Fruit fly (Drosophila melanogaster) whole organism, embryonic: ENCODE data around the gene Osi18.

Experiments
- Ada2b ChIP-seq: fragments of 200-800 bp; sonication (Bioruptor generic); IDR thresholded peaks from 2 replicates; pipeline ENCODE4 v1.3.6; 2022; ENCODE audit warnings: missing biosample characterization, missing genetic modification characterization
- Antp ChIP-seq: fragments of 200-800 bp; sonication (Bioruptor generic); optimal IDR thresholded peaks from 3 replicates; lab custom pipeline; 2016; ENCODE audit warnings: missing biosample characterization, missing genetic modification characterization
- Atf-2 ChIP-seq: fragments of 200-800 bp; sonication (Bioruptor generic); optimal IDR thresholded peaks from 2 replicates; lab custom pipeline; 2016; ENCODE audit warnings: missing biosample characterization, missing genetic modification characterization
- CG10209 ChIP-seq: fragments of 200-800 bp; sonication (Bioruptor generic); optimal IDR thresholded peaks from 3 replicates; lab custom pipeline; 2017; ENCODE audit warnings: missing biosample characterization, mild to moderate bottlenecking, missing genetic modification characterization, missing genetic modification reagents
- CG10654 ChIP-seq: fragments of 200-800 bp; sonication (Bioruptor generic); optimal IDR thresholded peaks from 2 replicates; lab custom pipeline; 2016; ENCODE audit warnings: missing biosample characterization, missing genetic modification characterization
- CG11723 ChIP-seq: fragments of 200-800 bp; sonication (Bioruptor generic); optimal IDR thresholded peaks from 2 replicates; lab custom pipeline; 2017; ENCODE audit warnings: missing biosample characterization, mild to moderate bottlenecking, missing genetic modification characterization
- CG12155 ChIP-seq: fragments of 200-800 bp; sonication (Bioruptor generic); optimal IDR thresholded peaks from 3 replicates; lab custom pipeline; 2016; ENCODE audit warnings: missing biosample characterization, missing genetic modification characterization
- CG12236 ChIP-seq: fragments of 200-800 bp; sonication (Bioruptor generic); optimal IDR thresholded peaks from 2 replicates; lab custom pipeline; 2016; ENCODE audit warnings: missing biosample characterization, missing genetic modification characterization
- CG13424 ChIP-seq: fragments of 200-800 bp; sonication (Bioruptor generic); optimal IDR thresholded peaks from 2 replicates; lab custom pipeline; 2019; ENCODE audit warnings: missing biosample characterization, mild to moderate bottlenecking, missing genetic modification characterization, moderate library complexity
- CG14667 ChIP-seq: fragments of 200-800 bp; sonication (Bioruptor generic); IDR thresholded peaks from 2 replicates; pipeline ENCODE4 v1.3.6; 2022; ENCODE audit warnings: missing biosample characterization, missing genetic modification characterization
- CG15073 ChIP-seq: fragments of 200-800 bp; sonication (Bioruptor generic); optimal IDR thresholded peaks from 2 replicates; lab custom pipeline; 2016; ENCODE audit warnings: missing biosample characterization, missing genetic modification characterization
- CG16863 ChIP-seq: fragments of 200-800 bp; sonication (Bioruptor generic); optimal IDR thresholded peaks from 3 replicates; lab custom pipeline; 2016; ENCODE audit warnings: missing biosample characterization, missing genetic modification characterization
- CG17359 ChIP-seq: fragments of 200-800 bp; sonication (Bioruptor generic); optimal IDR thresholded peaks from 3 replicates; lab custom pipeline; 2018; ENCODE audit warnings: missing biosample characterization, mild to moderate bottlenecking, missing genetic modification characterization, moderate library complexity
- CG2875 ChIP-seq: fragments of 200-800 bp; sonication (Bioruptor generic); optimal IDR thresholded peaks from 2 replicates; lab custom pipeline; 2017; ENCODE audit warnings: missing biosample characterization, mild to moderate bottlenecking, missing genetic modification characterization, missing genetic modification reagents
- CG3065 ChIP-seq: fragments of 200-800 bp; sonication (Bioruptor generic); optimal IDR thresholded peaks from 2 replicates; lab custom pipeline; 2016; ENCODE audit warnings: missing biosample characterization, missing genetic modification characterization
- CG3281 ChIP-seq: fragments of 200-800 bp; sonication (Bioruptor generic); optimal IDR thresholded peaks from 3 replicates; lab custom pipeline; 2017; ENCODE audit warnings: missing biosample characterization, mild to moderate bottlenecking, missing genetic modification characterization
- CG4404 ChIP-seq: fragments of 200-800 bp; sonication (Bioruptor generic); IDR thresholded peaks from 2 replicates; pipeline ENCODE4 v1.3.6; 2022; ENCODE audit warnings: missing biosample characterization, missing genetic modification characterization
- CG4854 ChIP-seq: fragments of 200-800 bp; sonication (Bioruptor generic); optimal IDR thresholded peaks from 2 replicates; lab custom pipeline; 2016; ENCODE audit warnings: missing biosample characterization, missing genetic modification characterization, inconsistent platforms
- CG5180 ChIP-seq: fragments of 200-800 bp; sonication (Bioruptor generic); optimal IDR thresholded peaks from 3 replicates; lab custom pipeline; 2017; ENCODE audit warnings: missing biosample characterization, missing genetic modification characterization, mild to moderate bottlenecking, moderate library complexity, missing genetic modification reagents
- CG8290 ChIP-seq, 3 experiments: fragments of 200-800 bp; sonication (Bioruptor generic); optimal IDR thresholded peaks; 2 replicates each; lab custom pipeline; 2016 to 2019; ENCODE audit warnings: missing biosample characterization in 3 of 3, missing genetic modification characterization in 3 of 3, mild to moderate bottlenecking in 2 of 3, moderate library complexity in 1 of 3
- CG8944 ChIP-seq: fragments of 200-800 bp; sonication (Bioruptor generic); optimal IDR thresholded peaks from 3 replicates; lab custom pipeline; 2016; ENCODE audit warnings: missing biosample characterization, missing genetic modification characterization
- E2f2 ChIP-seq: fragments of 200-800 bp; sonication (Bioruptor generic); IDR thresholded peaks from 2 replicates; pipeline ENCODE4 v1.3.6; 2022; ENCODE audit warnings: missing biosample characterization, missing genetic modification characterization
- ERR ChIP-seq: fragments of 200-800 bp; sonication (Bioruptor generic); optimal IDR thresholded peaks from 2 replicates; lab custom pipeline; 2016; ENCODE audit warnings: missing biosample characterization, missing genetic modification characterization
- MESR4 ChIP-seq: fragments of 200-800 bp; sonication (Bioruptor generic); optimal IDR thresholded peaks from 2 replicates; lab custom pipeline; 2018; ENCODE audit warnings: missing biosample characterization, mild to moderate bottlenecking, missing genetic modification characterization, moderate library complexity
- Max ChIP-seq: fragments of 200-800 bp; sonication (Bioruptor generic); optimal IDR thresholded peaks from 2 replicates; lab custom pipeline; 2016; ENCODE audit warnings: missing biosample characterization, mild to moderate bottlenecking, missing genetic modification characterization
- Oaz ChIP-seq: fragments of 200-800 bp; sonication (Bioruptor generic); IDR thresholded peaks from 2 replicates; pipeline ENCODE4 v1.3.6; 2022; ENCODE audit warnings: missing biosample characterization, missing genetic modification characterization
- Rx ChIP-seq: fragments of 200-800 bp; sonication (Bioruptor generic); IDR thresholded peaks from 2 replicates; pipeline ENCODE4 v1.3.6; 2022; ENCODE audit warnings: missing biosample characterization, missing genetic modification characterization
- Sin3A ChIP-seq: fragments of >200 bp; optimal IDR thresholded peaks from 2 replicates; lab custom pipeline; 2018
- Taf1 ChIP-seq: fragments of 200-800 bp; sonication (Bioruptor generic); IDR thresholded peaks from 2 replicates; pipeline ENCODE4 v1.3.6; 2022; ENCODE audit warnings: missing biosample characterization, missing genetic modification characterization
- amos ChIP-seq: fragments of 200-800 bp; sonication (Bioruptor generic); IDR thresholded peaks from 2 replicates; pipeline ENCODE4 v1.3.6; 2022; ENCODE audit warnings: missing biosample characterization, missing genetic modification characterization; ENCODE audit not compliant: partially characterized antibody
- ara ChIP-seq: fragments of 200-800 bp; sonication (Bioruptor generic); IDR thresholded peaks from 2 replicates; pipeline ENCODE4 v1.3.6; 2022; ENCODE audit warnings: missing biosample characterization, missing genetic modification characterization
- bab2 ChIP-seq: fragments of 200-800 bp; sonication (Bioruptor generic); optimal IDR thresholded peaks from 2 replicates; lab custom pipeline; 2016; ENCODE audit warnings: missing biosample characterization, missing genetic modification characterization
- ci ChIP-seq: fragments of 200-800 bp; sonication (Bioruptor generic); IDR thresholded peaks from 3 replicates; pipeline ENCODE4 v1.3.6; 2022; ENCODE audit warnings: missing biosample characterization, missing genetic modification characterization
- crc ChIP-seq: fragments of 200-800 bp; sonication (Bioruptor generic); optimal IDR thresholded peaks from 2 replicates; lab custom pipeline; 2016; ENCODE audit warnings: missing biosample characterization, missing genetic modification characterization
- dan ChIP-seq: fragments of 200-800 bp; sonication (Bioruptor generic); IDR thresholded peaks from 2 replicates; pipeline ENCODE4 v1.3.6; 2022; ENCODE audit warnings: missing biosample characterization, missing genetic modification characterization
- eve ChIP-seq, 2 experiments: fragments of >200 bp; optimal IDR thresholded peaks; 2 replicates each; lab custom pipeline; 2017; ENCODE audit warnings: missing biosample characterization in 2 of 2, missing genetic modification characterization in 2 of 2
- ewg ChIP-seq: fragments of 200-800 bp; sonication (Bioruptor generic); optimal IDR thresholded peaks from 3 replicates; lab custom pipeline; 2017; ENCODE audit warnings: mild to moderate bottlenecking, missing biosample characterization, missing genetic modification reagents, missing genetic modification characterization
- eyg ChIP-seq: fragments of 200-800 bp; sonication (Bioruptor generic); optimal IDR thresholded peaks from 3 replicates; lab custom pipeline; 2016; ENCODE audit warnings: missing biosample characterization, missing genetic modification characterization
- fd64A ChIP-seq: fragments of 200-800 bp; sonication (Bioruptor generic); optimal IDR thresholded peaks from 3 replicates; lab custom pipeline; 2018; ENCODE audit warnings: missing biosample characterization, mild to moderate bottlenecking, missing genetic modification characterization
- fru ChIP-seq: fragments of >200 bp; optimal IDR thresholded peaks from 2 replicates; lab custom pipeline; 2017
- gsb ChIP-seq: fragments of 200-800 bp; sonication (Bioruptor generic); IDR thresholded peaks from 2 replicates; pipeline ENCODE4 v1.3.6; 2022; ENCODE audit warnings: missing biosample characterization, missing genetic modification characterization
- ham ChIP-seq: fragments of 200-800 bp; sonication (Bioruptor generic); IDR thresholded peaks from 2 replicates; pipeline ENCODE4 v1.3.6; 2022; ENCODE audit warnings: missing biosample characterization, missing genetic modification characterization
- ken ChIP-seq: fragments of 200-800 bp; sonication (Bioruptor generic); IDR thresholded peaks from 3 replicates; pipeline ENCODE4 v1.3.6; 2022; ENCODE audit warnings: missing biosample characterization, missing genetic modification characterization
- klu ChIP-seq: fragments of 200-800 bp; sonication (Bioruptor generic); IDR thresholded peaks from 2 replicates; pipeline ENCODE4 v1.3.6; 2022; ENCODE audit warnings: missing biosample characterization, missing genetic modification characterization
- lbe ChIP-seq: fragments of 200-800 bp; sonication (Bioruptor generic); optimal IDR thresholded peaks from 2 replicates; lab custom pipeline; 2016; ENCODE audit warnings: missing biosample characterization, mild to moderate bottlenecking, missing genetic modification characterization
- mam ChIP-seq: fragments of 200-800 bp; sonication (Bioruptor generic); optimal IDR thresholded peaks from 3 replicates; lab custom pipeline; 2016; ENCODE audit warnings: missing biosample characterization, missing genetic modification characterization
- pfk ChIP-seq: fragments of 200-800 bp; sonication (Bioruptor generic); optimal IDR thresholded peaks from 2 replicates; lab custom pipeline; 2018; ENCODE audit warnings: missing biosample characterization, mild to moderate bottlenecking, missing genetic modification characterization, moderate library complexity
- psq ChIP-seq: fragments of 200-800 bp; sonication (Bioruptor generic); optimal IDR thresholded peaks from 2 replicates; lab custom pipeline; 2017; ENCODE audit warnings: missing biosample characterization, missing genetic modification characterization
- sens ChIP-seq: fragments of 200-800 bp; sonication (Bioruptor generic); peaks from one replicate; lab custom pipeline; 2016; ENCODE audit warnings: missing biosample characterization, missing genetic modification characterization
- sisA ChIP-seq: fragments of 200-800 bp; sonication (Bioruptor generic); IDR thresholded peaks from 2 replicates; pipeline ENCODE4 v1.3.6; 2022; ENCODE audit warnings: missing biosample characterization, missing genetic modification characterization
- slp2 ChIP-seq: fragments of 200-800 bp; sonication (Bioruptor generic); optimal IDR thresholded peaks from 2 replicates; lab custom pipeline; 2016; ENCODE audit warnings: missing biosample characterization, missing genetic modification characterization
- tio ChIP-seq: fragments of 200-800 bp; sonication (Bioruptor generic); optimal IDR thresholded peaks from 2 replicates; lab custom pipeline; 2017; ENCODE audit warnings: missing biosample characterization, missing genetic modification characterization, inconsistent platforms
- tup ChIP-seq: fragments of 200-800 bp; sonication (Bioruptor generic); optimal IDR thresholded peaks from 2 replicates; lab custom pipeline; 2016; ENCODE audit warnings: missing biosample characterization, mild to moderate bottlenecking, missing genetic modification characterization, moderate library complexity
- vfl ChIP-seq: fragments of 200-800 bp; sonication (Bioruptor generic); optimal IDR thresholded peaks from 2 replicates; lab custom pipeline; 2016; ENCODE audit warnings: missing biosample characterization, missing genetic modification characterization

The Osi18 gene

dm6 chr3R:6380129-6380528 lies 50.1 kb downstream of the Osi18 start, which contains the start of the genes CG1024 and TfIIFalpha (continued):
- TF ChIP-seq fru (lab: Kevin White, UChicago) (no peak), klu (GFP tag; lab: Robert Waterston, UW) (no peak), CG12236 (GFP tag; lab: Kevin White, UChicago) (no peak), crc (GFP tag; lab: Kevin White, UChicago) (no peak), CG2875 (GFP tag; lab: Kevin White, UChicago) (no peak), gsb (GFP tag; lab: Robert Waterston, UW) (no peak), Rx (GFP tag; lab: Robert Waterston, UW) (no peak), eyg (GFP tag; lab: Kevin White, UChicago) (no peak), CG8944 (no peak), CG14667 (no peak), amos (peak; percentile 76), Ada2b (GFP tag; lab: Robert Waterston, UW) (no peak), Taf1 (no peak), CG16863 (GFP tag; lab: Kevin White, UChicago) (no peak), ara (GFP tag; lab: Robert Waterston, UW) (no peak), sens (GFP tag; lab: Kevin White, UChicago) (peak; percentile 82), Atf-2 (GFP tag; lab: Kevin White, UChicago) (no peak), psq (GFP tag; lab: Kevin White, UChicago) (no peak), CG4404 (no peak), eve (GFP tag; optimal IDR thresholded peaks at IDR 0.05; lab: Kevin White, UChicago) (no peak), CG3281 (no peak), ewg (GFP tag; lab: Kevin White, UChicago) (no peak), slp2 (GFP tag; lab: Kevin White, UChicago) (no peak), CG15073 (no peak), ERR (no peak), Antp (GFP tag; lab: Kevin White, UChicago) (no peak), vfl (GFP tag; lab: Kevin White, UChicago) (no peak), ci (no peak), lbe (GFP tag; lab: Kevin White, UChicago) (peak; percentile 19), CG12155 (peak; percentile 32), pfk (GFP tag; lab: Kevin White, UChicago) (no peak), bab2 (GFP tag; lab: Kevin White, UChicago) (no peak), Sin3A (lab: Kevin White, UChicago) (peak; percentile 34), E2f2 (GFP tag; lab: Robert Waterston, UW) (peak; percentile 64), tio (GFP tag; lab: Kevin White, UChicago) (no peak), CG4854 (GFP tag; lab: Kevin White, UChicago) (no peak), mam (GFP tag; lab: Kevin White, UChicago) (peak; percentile 8), MESR4 (GFP tag; lab: Kevin White, UChicago) (peak; percentile 8), CG13424 (peak; percentile 27), CG3065 (GFP tag; lab: Kevin White, UChicago) (no peak), Max (peak; percentile 7), dan (GFP tag; lab: Robert Waterston, UW) (no peak), ken (GFP tag; lab: Robert Waterston, UW) (no peak), CG10654 (no peak), CG8290 (GFP tag; optimal IDR thresholded peaks at IDR 0.05; lab: Kevin White, UChicago) (no peak), CG8290 (tag; optimal IDR thresholded peaks at IDR 0.05; lab: Kevin White, UChicago) (no peak), CG10209 (GFP tag; lab: Kevin White, UChicago) (no peak), Oaz (no peak), tup (no peak), ham (no peak), fd64A (no peak), CG11723 (GFP tag; lab: Kevin White, UChicago) (no peak), CG5180 (GFP tag; lab: Kevin White, UChicago) (no peak), sisA (GFP tag; lab: Robert Waterston, UW) (no peak), CG17359 (tag; lab: Kevin White, UChicago) (no peak)
